Fruit fly (Drosophila melanogaster): Measurements from ENCODE around the gene IP3K2.

IP3K2 gene

DNA sequence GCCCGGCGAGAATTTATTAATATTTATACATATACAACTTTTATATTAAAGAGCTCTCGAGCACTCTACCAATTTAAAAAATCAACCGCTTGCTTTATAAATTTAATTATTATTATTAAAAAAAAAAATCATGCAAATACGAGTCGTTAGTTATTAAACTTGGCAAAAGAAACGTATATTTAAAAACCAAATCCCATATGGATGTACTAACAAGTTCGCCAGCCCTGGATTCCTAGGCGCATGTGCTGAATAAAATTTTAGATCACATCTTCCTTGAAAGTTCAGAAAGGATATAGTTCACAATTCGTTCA is 44.7 kb upstream of the IP3K2 start, which contains the start of gene comt (continued):
- TF ChIP-seq otp (GFP tag; IDR thresholded peaks at IDR 0.05): no peak
- no peak for TF ChIP-seq Nf-YB (GFP tag; optimal IDR thresholded peaks at IDR 0.05)
- TF ChIP-seq lmd (GFP tag; IDR thresholded peaks at IDR 0.05): peak; percentile 19; the same call in 1 of the 2 replicates
- TF ChIP-seq odd (GFP tag; optimal IDR thresholded peaks at IDR 0.05): no peak
- TF ChIP-seq Optix (GFP tag; IDR thresholded peaks at IDR 0.05): no peak
- no peak for TF ChIP-seq jigr1 (GFP tag; IDR thresholded peaks at IDR 0.05)
- no peak for TF ChIP-seq BEAF-32 (GFP tag; optimal IDR thresholded peaks at IDR 0.05)
- no peak for TF ChIP-seq Myb (GFP tag; optimal IDR thresholded peaks at IDR 0.05)
- TF ChIP-seq schlank (tag; optimal IDR thresholded peaks at IDR 0.05): no peak
- no peak for TF ChIP-seq sisA (GFP tag; IDR thresholded peaks at IDR 0.05)
- peak; percentile 66 for TF ChIP-seq CG7556 (GFP tag; optimal IDR thresholded peaks at IDR 0.05)
- no peak for TF ChIP-seq CG1603 (tag; optimal IDR thresholded peaks at IDR 0.05)
- no peak for TF ChIP-seq sc (optimal IDR thresholded peaks at IDR 0.05)
- peak; percentile 31 for TF ChIP-seq sc (GFP tag; optimal IDR thresholded peaks at IDR 0.05)
- TF ChIP-seq CG10654 (GFP tag; optimal IDR thresholded peaks at IDR 0.05): peak; percentile 40
- no peak for TF ChIP-seq Meics (GFP tag; optimal IDR thresholded peaks at IDR 0.05)
- TF ChIP-seq CG6854 (GFP tag; optimal IDR thresholded peaks at IDR 0.05): no peak
- no peak for TF ChIP-seq Lim3 (GFP tag; IDR thresholded peaks at IDR 0.05)
- peak; percentile 40 for TF ChIP-seq ind (GFP tag; optimal IDR thresholded peaks at IDR 0.05)
- no peak for TF ChIP-seq Hr39 (optimal IDR thresholded peaks at IDR 0.05)
- TF ChIP-seq CG42726 (GFP tag; IDR thresholded peaks at IDR 0.05; ENCODE audit: partially characterized antibody): no peak
- TF ChIP-seq E2f2 (GFP tag; IDR thresholded peaks at IDR 0.05): 0 out of 2 replicates have a peak, but pooled peaks have one; percentile 39

- TF ChIP-seq Trl (optimal IDR thresholded peaks at IDR 0.05) (peak; percentile 29 to 41), Trl (GFP tag; optimal IDR thresholded peaks at IDR 0.05) (no peak), CG12391 (tag; optimal IDR thresholded peaks at IDR 0.05) (peak; percentile 15), gem (tag; optimal IDR thresholded peaks at IDR 0.05) (peak; percentile 50), CG13424 (tag; optimal IDR thresholded peaks at IDR 0.05) (peak; percentile 15), CG10431 (GFP tag; optimal IDR thresholded peaks at IDR 0.05) (no peak), CG17912 (GFP tag; optimal IDR thresholded peaks at IDR 0.05) (no peak), tgo (GFP tag; IDR thresholded peaks at IDR 0.05) (no peak), CG17359 (tag; optimal IDR thresholded peaks at IDR 0.05) (peak; percentile 41), vvl (GFP tag; IDR thresholded peaks at IDR 0.05) (peak; percentile 17; the same call in 1 of the 2 replicates), CG18764 (GFP tag; optimal IDR thresholded peaks at IDR 0.05) (no peak), CG7839 (tag; optimal IDR thresholded peaks at IDR 0.05) (peak; percentile 18), pum (GFP tag; optimal IDR thresholded peaks at IDR 0.05) (no peak), oc (tag; optimal IDR thresholded peaks at IDR 0.05) (peak; percentile 26), CG17328 (GFP tag; IDR thresholded peaks at IDR 0.05) (0 out of 2 replicates have a peak, but pooled peaks have one; percentile 24), sna (GFP tag; IDR thresholded peaks at IDR 0.05; ENCODE audit: partially characterized antibody) (no peak), NFAT (GFP tag; IDR thresholded peaks at IDR 0.05) (0 out of 2 replicates have a peak, but pooled peaks have one; percentile 13), CG18262 (tag; optimal IDR thresholded peaks at IDR 0.05) (peak; percentile 23), Ada2b (GFP tag; IDR thresholded peaks at IDR 0.05) (peak; percentile 39), bsh (GFP tag; optimal IDR thresholded peaks at IDR 0.05) (peak in 1 of 2 experiments; percentile 37), ci (GFP tag; IDR thresholded peaks at IDR 0.05) (0 out of 3 replicates have a peak, but pooled peaks have one; percentile 34), zen2 (GFP tag; IDR thresholded peaks at IDR 0.05; ENCODE audit: partially characterized antibody) (no peak), CG4424 (GFP tag; optimal IDR thresholded peaks at IDR 0.05) (no peak), Hr3 (GFP tag; optimal IDR thresholded peaks at IDR 0.05) (no peak), Xbp1 (GFP tag; optimal IDR thresholded peaks at IDR 0.05) (peak; percentile 10), Lim3 (GFP tag; IDR thresholded peaks at IDR 0.05) (no peak), nau (GFP tag; optimal IDR thresholded peaks at IDR 0.05) (no peak), ken (GFP tag; IDR thresholded peaks at IDR 0.05) (no peak), grau (tag; optimal IDR thresholded peaks at IDR 0.05) (peak; percentile 19), jigr1 (GFP tag; IDR thresholded peaks at IDR 0.05) (no peak), phol (tag; optimal IDR thresholded peaks at IDR 0.05) (peak; percentile 26)
These were observed 30.7 kb upstream of the IP3K2 start for dm6 chrX:13272676-13273233.

Measured in whole organism, embryonic.